Fruit fly (Drosophila melanogaster) whole organism, prepupa: ENCODE data around the gene Csas.

Experiments used
- Blimp-1 ChIP-seq: fragments of 200-800 bp; sonication (Bioruptor generic); optimal IDR thresholded peaks from 3 replicates; lab custom pipeline; 2017; ENCODE audit warnings: missing biosample characterization, missing genetic modification characterization, mild to moderate bottlenecking, moderate library complexity, missing genetic modification reagents
- CG10631 ChIP-seq: fragments of 200-800 bp; sonication (Bioruptor generic); optimal IDR thresholded peaks from 2 replicates; lab custom pipeline; 2016; ENCODE audit warnings: missing biosample characterization, missing genetic modification characterization
- CG10669 ChIP-seq: fragments of 200-800 bp; sonication (Bioruptor generic); optimal IDR thresholded peaks from 3 replicates; lab custom pipeline; 2018; ENCODE audit warnings: missing biosample characterization, mild to moderate bottlenecking, missing genetic modification characterization, moderate library complexity
- CG11294 ChIP-seq: fragments of 200-800 bp; sonication (Bioruptor generic); IDR thresholded peaks from 2 replicates; pipeline ENCODE4 v1.3.6; 2022; ENCODE audit warnings: missing biosample characterization, missing genetic modification characterization
- CG11762 ChIP-seq: fragments of 200-800 bp; sonication (Bioruptor generic); optimal IDR thresholded peaks from 3 replicates; lab custom pipeline; 2016; ENCODE audit warnings: missing biosample characterization, missing genetic modification characterization; ENCODE audit not compliant: insufficient read depth
- CG11902 ChIP-seq: fragments of 200-800 bp; sonication (Bioruptor generic); optimal IDR thresholded peaks from 3 replicates; lab custom pipeline; 2016; ENCODE audit warnings: missing biosample characterization, missing genetic modification characterization
- CG32006 ChIP-seq: fragments of 200-800 bp; sonication (Bioruptor generic); optimal IDR thresholded peaks from 3 replicates; lab custom pipeline; 2017; ENCODE audit warnings: missing biosample characterization, mild to moderate bottlenecking, missing genetic modification characterization
- CG34406 ChIP-seq: fragments of 200-800 bp; sonication (Bioruptor generic); optimal IDR thresholded peaks from 3 replicates; lab custom pipeline; 2016; ENCODE audit warnings: missing biosample characterization, missing genetic modification characterization
- CG3919 ChIP-seq: fragments of 200-800 bp; sonication (Bioruptor generic); optimal IDR thresholded peaks from 3 replicates; lab custom pipeline; 2016; ENCODE audit warnings: missing biosample characterization, missing genetic modification characterization
- CG6276 ChIP-seq: fragments of 200-800 bp; sonication (Bioruptor generic); optimal IDR thresholded peaks from 2 replicates; lab custom pipeline; 2017; ENCODE audit warnings: missing biosample characterization, mild to moderate bottlenecking, missing genetic modification characterization
- CG6792 ChIP-seq: fragments of 200-800 bp; sonication (Bioruptor generic); optimal IDR thresholded peaks from 3 replicates; lab custom pipeline; 2016; ENCODE audit warnings: missing biosample characterization, missing genetic modification characterization
- CG6808 ChIP-seq: fragments of 200-800 bp; sonication (Bioruptor generic); optimal IDR thresholded peaks from 3 replicates; lab custom pipeline; 2017; ENCODE audit warnings: missing biosample characterization, missing genetic modification characterization, mild to moderate bottlenecking, moderate library complexity, missing genetic modification reagents
- CG7368 ChIP-seq: fragments of 200-800 bp; sonication (Bioruptor generic); optimal IDR thresholded peaks from 3 replicates; lab custom pipeline; 2016; ENCODE audit warnings: missing biosample characterization, missing genetic modification characterization
- CG8119 ChIP-seq: fragments of 200-800 bp; sonication (Bioruptor generic); IDR thresholded peaks from 3 replicates; pipeline ENCODE4 v1.3.6; 2022; ENCODE audit warnings: missing biosample characterization, missing genetic modification characterization
- CG8319 ChIP-seq: fragments of 200-800 bp; sonication (Bioruptor generic); optimal IDR thresholded peaks from 3 replicates; lab custom pipeline; 2016; ENCODE audit warnings: missing biosample characterization, missing genetic modification characterization
- CG8632 ChIP-seq: fragments of 200-800 bp; sonication (Bioruptor generic); optimal IDR thresholded peaks from 3 replicates; lab custom pipeline; 2016; ENCODE audit warnings: missing biosample characterization, missing genetic modification characterization
- Eip75B ChIP-seq: fragments of 200-800 bp; sonication (Bioruptor generic); optimal IDR thresholded peaks from 3 replicates; lab custom pipeline; 2016; ENCODE audit warnings: missing biosample characterization, missing genetic modification characterization
- Eip78C ChIP-seq: fragments of 200-800 bp; sonication (Bioruptor generic); peaks from one replicate; lab custom pipeline; 2016; ENCODE audit warnings: missing biosample characterization, missing genetic modification characterization
- Eip93F ChIP-seq: fragments of 200-800 bp; sonication (Bioruptor generic); optimal IDR thresholded peaks from 2 replicates; lab custom pipeline; 2016; ENCODE audit warnings: missing biosample characterization, mild to moderate bottlenecking, missing genetic modification characterization
- Ets21C ChIP-seq: fragments of 200-800 bp; sonication (Bioruptor generic); optimal IDR thresholded peaks from 3 replicates; lab custom pipeline; 2016; ENCODE audit warnings: missing biosample characterization, missing genetic modification characterization
- Ets96B ChIP-seq: fragments of 200-800 bp; optimal IDR thresholded peaks from 2 replicates; lab custom pipeline; 2019; ENCODE audit warnings: missing biosample characterization, mild to moderate bottlenecking, missing genetic modification characterization, moderate library complexity
- Gug ChIP-seq: fragments of 200-800 bp; sonication (Bioruptor generic); IDR thresholded peaks from 2 replicates; pipeline ENCODE4 v1.3.6; 2022; ENCODE audit warnings: missing biosample characterization, missing genetic modification characterization
- Hr39 ChIP-seq: fragments of 200-800 bp; sonication (Bioruptor generic); optimal IDR thresholded peaks from 2 replicates; lab custom pipeline; 2016; ENCODE audit warnings: missing biosample characterization, missing genetic modification characterization
- Lpt ChIP-seq: fragments of 200-800 bp; sonication (Bioruptor generic); optimal IDR thresholded peaks from 3 replicates; lab custom pipeline; 2016; ENCODE audit warnings: missing biosample characterization, missing genetic modification characterization
- Met ChIP-seq: fragments of 200-800 bp; sonication (Bioruptor generic); optimal IDR thresholded peaks from 3 replicates; lab custom pipeline; 2016; ENCODE audit warnings: missing biosample characterization, missing genetic modification characterization
- Smox ChIP-seq: fragments of 200-800 bp; sonication (Bioruptor generic); optimal IDR thresholded peaks from 3 replicates; lab custom pipeline; 2016; ENCODE audit warnings: missing biosample characterization, missing genetic modification characterization
- acj6 ChIP-seq: fragments of 200-800 bp; sonication (Bioruptor generic); optimal IDR thresholded peaks from 3 replicates; lab custom pipeline; 2016; ENCODE audit warnings: missing biosample characterization, missing genetic modification characterization
- cyc ChIP-seq: fragments of 200-800 bp; sonication (Bioruptor generic); optimal IDR thresholded peaks from 3 replicates; lab custom pipeline; 2016; ENCODE audit warnings: missing biosample characterization, missing genetic modification characterization
- dac ChIP-seq: fragments of 200-800 bp; sonication (Bioruptor generic); optimal IDR thresholded peaks from 2 replicates; lab custom pipeline; 2017; ENCODE audit warnings: missing biosample characterization, mild to moderate bottlenecking, missing genetic modification characterization
- dsx ChIP-seq: fragments of 200-800 bp; optimal IDR thresholded peaks from 3 replicates; lab custom pipeline; 2019; ENCODE audit warnings: missing biosample characterization, mild to moderate bottlenecking, missing genetic modification characterization, moderate library complexity; ENCODE audit not compliant: poor library complexity, severe bottlenecking
- eg ChIP-seq: fragments of 200-800 bp; sonication (Bioruptor generic); IDR thresholded peaks from 3 replicates; pipeline ENCODE4 v1.3.6; 2022; ENCODE audit warnings: missing biosample characterization, missing genetic modification characterization
- esn ChIP-seq: fragments of 200-800 bp; sonication (Bioruptor generic); optimal IDR thresholded peaks from 2 replicates; lab custom pipeline; 2016; ENCODE audit warnings: missing biosample characterization, mild to moderate bottlenecking, missing genetic modification characterization, moderate library complexity
- fd59A ChIP-seq: fragments of 200-800 bp; sonication (Bioruptor generic); optimal IDR thresholded peaks from 2 replicates; lab custom pipeline; 2017; ENCODE audit warnings: missing biosample characterization, mild to moderate bottlenecking, missing genetic modification characterization, missing genetic modification reagents
- pdm3 ChIP-seq: fragments of 200-800 bp; sonication (Bioruptor generic); optimal IDR thresholded peaks from 3 replicates; lab custom pipeline; 2016; ENCODE audit warnings: missing biosample characterization, missing genetic modification characterization
- vri ChIP-seq: fragments of 200-800 bp; sonication (Bioruptor generic); optimal IDR thresholded peaks from 3 replicates; lab custom pipeline; 2016; ENCODE audit warnings: missing biosample characterization, mild to moderate bottlenecking, missing genetic modification characterization

Csas gene

dm6 chr3L:19954426-19954825 lies 34.4 kb downstream of the Csas start, which contains the start of gene CG42654:
Gene CG42654 (minus strand): TSS chr3L:19954526.
- TF ChIP-seq Gug (GFP tag; lab: Robert Waterston, UW) (no peak), CG8632 (GFP tag; lab: Kevin White, UChicago) (no peak), eg (GFP tag; lab: Robert Waterston, UW) (no peak), pdm3 (GFP tag; lab: Kevin White, UChicago) (no peak), CG8119 (GFP tag; lab: Robert Waterston, UW) (no peak), CG7368 (GFP tag; lab: Kevin White, UChicago) (no peak), dsx (no peak), Eip75B (GFP tag; lab: Kevin White, UChicago) (no peak), acj6 (GFP tag; lab: Kevin White, UChicago) (no peak), Blimp-1 (GFP tag; lab: Kevin White, UChicago) (no peak), CG32006 (GFP tag; lab: Kevin White, UChicago) (no peak), CG34406 (no peak), CG6792 (GFP tag; lab: Kevin White, UChicago) (no peak), esn (GFP tag; lab: Kevin White, UChicago) (no peak), fd59A (GFP tag; lab: Kevin White, UChicago) (no peak), Lpt (GFP tag; lab: Kevin White, UChicago) (no peak), Eip93F (GFP tag; lab: Kevin White, UChicago) (no peak)

DNA sequence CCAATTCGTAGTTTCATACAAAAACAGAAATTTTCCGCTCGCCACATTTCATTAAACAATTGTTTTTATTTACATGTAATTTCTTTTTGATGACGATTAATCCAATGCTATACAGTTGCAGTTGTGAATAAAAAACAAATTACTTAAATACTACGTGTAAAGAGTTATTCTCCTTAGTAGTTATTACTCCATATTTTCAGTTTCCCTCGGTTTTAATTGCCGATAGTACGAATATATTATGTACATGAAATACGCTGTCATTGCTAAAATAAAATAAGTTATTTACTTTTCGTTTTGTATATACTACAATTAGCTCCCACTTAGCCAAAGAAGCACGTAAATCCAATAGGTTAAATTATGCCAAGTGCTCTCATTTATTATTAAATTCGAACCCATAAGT lies 35.2 kb downstream of the Csas start, which contains the start of gene CG42655:
Gene CG42655, minus strand, starts transcription at position 101 of the 400 bp plus-strand sequence.
- TF ChIP-seq Hr39: no peak
- no peak for TF ChIP-seq CG11762 (GFP tag; lab: Kevin White, UChicago)

DNA sequence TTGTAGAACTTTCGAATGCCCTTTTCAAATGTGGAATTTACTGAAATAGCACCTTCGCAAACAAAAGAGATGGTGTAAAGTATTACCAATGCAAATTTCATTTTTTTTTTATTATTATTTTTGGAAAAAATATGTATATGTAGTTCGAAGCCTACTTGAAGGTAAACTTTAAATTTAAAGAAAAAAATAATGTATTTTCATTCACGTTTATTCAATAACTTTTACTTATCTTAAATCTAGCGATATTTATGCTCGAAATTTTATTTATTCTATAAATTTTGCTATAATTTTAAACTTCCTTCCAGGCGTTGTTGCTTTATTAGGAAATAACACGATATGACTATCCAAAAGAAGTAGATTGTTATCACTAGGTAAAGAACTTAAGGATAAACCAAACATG lies 36.1 kb downstream of the Csas start, which contains the start of gene CG33710:
Gene CG33710, minus strand, starts transcription at position 101 of the 400 bp plus-strand sequence.
- no peak for TF ChIP-seq CG8632 (GFP tag; lab: Kevin White, UChicago)
- no peak for TF ChIP-seq Ets21C (GFP tag; lab: Kevin White, UChicago)
- no peak for TF ChIP-seq vri
- TF ChIP-seq CG10669: no peak
- TF ChIP-seq Met (GFP tag; lab: Kevin White, UChicago): no peak
- TF ChIP-seq CG11762 (GFP tag; lab: Kevin White, UChicago): no peak
- TF ChIP-seq cyc (GFP tag; lab: Kevin White, UChicago): no peak
- no peak for TF ChIP-seq CG7368 (GFP tag; lab: Kevin White, UChicago)
- TF ChIP-seq CG6808: no peak
- TF ChIP-seq esn (GFP tag; lab: Kevin White, UChicago): no peak
- TF ChIP-seq Blimp-1 (GFP tag; lab: Kevin White, UChicago): no peak
- no peak for TF ChIP-seq dsx
- no peak for TF ChIP-seq Smox (GFP tag; lab: Kevin White, UChicago)
- no peak for TF ChIP-seq CG11294 (GFP tag; lab: Robert Waterston, UW)
- no peak for TF ChIP-seq Ets96B

DNA sequence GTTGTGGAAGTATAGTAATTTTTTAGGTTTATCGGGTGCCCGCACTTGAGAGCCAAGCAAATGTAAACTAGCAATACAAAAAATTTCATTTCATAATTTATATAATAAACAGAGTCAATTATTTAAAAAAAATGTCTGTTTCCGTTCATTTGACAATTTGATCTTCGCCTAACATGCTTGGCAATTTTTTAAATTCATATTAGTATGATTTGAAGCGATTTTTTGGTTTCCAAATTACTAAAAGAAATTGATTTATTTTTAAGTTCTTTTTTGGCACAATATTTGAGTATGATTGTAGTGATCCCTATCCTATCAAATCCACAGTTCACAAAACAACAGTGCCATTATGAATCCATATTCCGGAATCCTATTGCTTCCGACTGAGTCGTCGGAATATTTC lies 36.9 kb downstream of the Csas start, which contains the start of gene CG34258:
Gene CG34258, minus strand, starts transcription at position 101 of the 400 bp plus-strand sequence.
- no peak for TF ChIP-seq CG6808
- TF ChIP-seq CG11902 (GFP tag; lab: Kevin White, UChicago): no peak
- TF ChIP-seq CG6276 (GFP tag; lab: Kevin White, UChicago): no peak
- no peak for TF ChIP-seq CG3919 (GFP tag; lab: Kevin White, UChicago)
- no peak for TF ChIP-seq dac
- no peak for TF ChIP-seq CG10631 (GFP tag; lab: Kevin White, UChicago)
- no peak for TF ChIP-seq CG32006 (GFP tag; lab: Kevin White, UChicago)
- TF ChIP-seq Eip78C (GFP tag; lab: Kevin White, UChicago): no peak
- TF ChIP-seq CG34406: no peak
- no peak for TF ChIP-seq CG6792 (GFP tag; lab: Kevin White, UChicago)
- no peak for TF ChIP-seq CG8319 (GFP tag; lab: Kevin White, UChicago)
